Worm (Caenorhabditis elegans) whole organism, L3 larva: Measurements from ENCODE around the gene cyp-35A2.

Experiments used
- R02D3.7 ChIP-seq: fragments of 150-350 bp; optimal IDR thresholded peaks from 2 replicates; lab custom pipeline; 2014; ENCODE audit warnings: missing biosample characterization, missing genetic modification characterization
- ZK546.5 ChIP-seq: sonication (generic microtip); optimal IDR thresholded peaks from 2 replicates; lab custom pipeline; 2017; ENCODE audit warnings: missing biosample characterization, missing genetic modification characterization
- aly-2 ChIP-seq: fragments of 150-350 bp; optimal IDR thresholded peaks from 2 replicates; lab custom pipeline; 2014; ENCODE audit warnings: missing biosample characterization, missing genetic modification characterization
- ama-1 ChIP-seq: fragments of 150-350 bp; optimal IDR thresholded peaks from 2 replicates; lab custom pipeline; 2018
- ceh-16 ChIP-seq: sonication (generic microtip); optimal IDR thresholded peaks from 2 replicates; lab custom pipeline; 2017; ENCODE audit warnings: missing biosample characterization, missing genetic modification characterization
- ceh-82 ChIP-seq: fragments of 150-350 bp; optimal IDR thresholded peaks from 2 replicates; lab custom pipeline; 2014; ENCODE audit warnings: missing biosample characterization, missing genetic modification characterization
- ceh-9 ChIP-seq: sonication (generic microtip); optimal IDR thresholded peaks from 2 replicates; lab custom pipeline; 2018; ENCODE audit warnings: missing biosample characterization, missing genetic modification characterization
- daf-12 ChIP-seq: fragments of 150-350 bp; optimal IDR thresholded peaks from 2 replicates; lab custom pipeline; 2014; ENCODE audit warnings: missing biosample characterization, missing genetic modification reagents, missing genetic modification characterization
- egl-27 ChIP-seq: sonication (generic microtip); optimal IDR thresholded peaks from 4 replicates; lab custom pipeline; 2017; ENCODE audit warnings: missing biosample characterization, missing genetic modification reagents, missing genetic modification characterization
- egl-5 ChIP-seq: fragments of 150-350 bp; optimal IDR thresholded peaks from 2 replicates; lab custom pipeline; 2017; ENCODE audit warnings: missing biosample characterization, missing genetic modification reagents, missing genetic modification characterization, inconsistent platforms
- elt-1 ChIP-seq: fragments of 150-350 bp; optimal IDR thresholded peaks from 2 replicates; lab custom pipeline; 2014; ENCODE audit warnings: missing biosample characterization, missing genetic modification characterization
- elt-2 ChIP-seq: sonication (generic microtip); optimal IDR thresholded peaks from 2 replicates; lab custom pipeline; 2016; ENCODE audit warnings: missing genetic modification reagents, mild to moderate bottlenecking, missing genetic modification characterization, missing compliant biosample characterization
- elt-3 ChIP-seq, 3 experiments: fragments of 150-350 bp in 1 of 3; sonication (generic microtip) in 2 of 3; optimal IDR thresholded peaks; 2 replicates in 2 of 3; 4 replicates in 1 of 3; lab custom pipeline; 2014 to 2017; ENCODE audit warnings: missing biosample characterization in 3 of 3, missing genetic modification characterization in 3 of 3
- eor-1 ChIP-seq, 2 experiments: fragments of 150-350 bp; optimal IDR thresholded peaks; 2 replicates each; lab custom pipeline; 2014 to 2018; ENCODE audit warnings: missing biosample characterization in 2 of 2, missing genetic modification characterization in 2 of 2
- fkh-10 ChIP-seq: sonication (generic microtip); optimal IDR thresholded peaks from 2 replicates; lab custom pipeline; 2017; ENCODE audit warnings: missing biosample characterization, missing genetic modification reagents, missing genetic modification characterization
- fkh-2 ChIP-seq: fragments of 150-350 bp; optimal IDR thresholded peaks from 2 replicates; lab custom pipeline; 2014; ENCODE audit warnings: missing biosample characterization, missing genetic modification reagents, missing genetic modification characterization
- fos-1 ChIP-seq: fragments of 150-350 bp; optimal IDR thresholded peaks from 2 replicates; lab custom pipeline; 2014; ENCODE audit warnings: missing biosample characterization, missing genetic modification characterization
- hmg-11 ChIP-seq: sonication (generic microtip); optimal IDR thresholded peaks from 2 replicates; lab custom pipeline; 2016; ENCODE audit warnings: missing genetic modification characterization, missing compliant biosample characterization
- jun-1 ChIP-seq: fragments of 150-350 bp; optimal IDR thresholded peaks from 2 replicates; lab custom pipeline; 2014; ENCODE audit warnings: missing biosample characterization, missing genetic modification reagents, missing genetic modification characterization
- lin-15B ChIP-seq: fragments of 150-350 bp; optimal IDR thresholded peaks from 2 replicates; lab custom pipeline; 2014; ENCODE audit warnings: missing biosample characterization, missing genetic modification characterization
- lin-39 ChIP-seq: fragments of 150-350 bp; optimal IDR thresholded peaks from 2 replicates; lab custom pipeline; 2018; ENCODE audit warnings: missing biosample characterization, missing genetic modification reagents, missing genetic modification characterization
- lsy-12 ChIP-seq: sonication (generic microtip); optimal IDR thresholded peaks from 2 replicates; lab custom pipeline; 2016; ENCODE audit warnings: mild to moderate bottlenecking, missing genetic modification characterization, missing compliant biosample characterization
- mdl-1 ChIP-seq: fragments of 150-350 bp; optimal IDR thresholded peaks from 2 replicates; lab custom pipeline; 2014; ENCODE audit warnings: missing biosample characterization, missing genetic modification characterization
- mml-1 ChIP-seq: fragments of 150-350 bp; sonication (generic microtip); optimal IDR thresholded peaks from 3 replicates; lab custom pipeline; 2014; ENCODE audit warnings: missing biosample characterization, missing genetic modification characterization
- nfya-1 ChIP-seq: sonication (generic microtip); optimal IDR thresholded peaks from 2 replicates; lab custom pipeline; 2017; ENCODE audit warnings: missing genetic modification characterization, mild to moderate bottlenecking, missing compliant biosample characterization, antibody characterized with exemption, moderate library complexity; ENCODE audit not compliant: insufficient read depth
- nhr-12 ChIP-seq: fragments of 150-350 bp; optimal IDR thresholded peaks from 2 replicates; lab custom pipeline; 2014; ENCODE audit warnings: missing biosample characterization, missing genetic modification characterization
- nhr-23 ChIP-seq: fragments of 150-350 bp; optimal IDR thresholded peaks from 2 replicates; lab custom pipeline; 2014; ENCODE audit warnings: missing biosample characterization, missing genetic modification reagents, missing genetic modification characterization
- nhr-237 ChIP-seq: fragments of 150-350 bp; optimal IDR thresholded peaks from 2 replicates; lab custom pipeline; 2014; ENCODE audit warnings: missing biosample characterization, missing genetic modification characterization
- nhr-25 ChIP-seq: sonication (generic microtip); optimal IDR thresholded peaks from 2 replicates; lab custom pipeline; 2017; ENCODE audit warnings: missing biosample characterization, missing genetic modification characterization
- nhr-43 ChIP-seq: sonication (generic microtip); optimal IDR thresholded peaks from 2 replicates; lab custom pipeline; 2016; ENCODE audit warnings: mild to moderate bottlenecking, missing genetic modification characterization, missing compliant biosample characterization; ENCODE audit not compliant: poor library complexity, severe bottlenecking
- nhr-67 ChIP-seq: fragments of 150-350 bp; optimal IDR thresholded peaks from 2 replicates; lab custom pipeline; 2014; ENCODE audit warnings: missing biosample characterization, missing genetic modification characterization
- nhr-76 ChIP-seq: fragments of 150-350 bp; sonication (generic microtip); optimal IDR thresholded peaks from 5 replicates; lab custom pipeline; 2014; ENCODE audit warnings: missing biosample characterization, missing genetic modification characterization
- nhr-77 ChIP-seq: fragments of 150-350 bp; optimal IDR thresholded peaks from 2 replicates; lab custom pipeline; 2014; ENCODE audit warnings: missing biosample characterization, missing genetic modification characterization
- pha-4 ChIP-seq: fragments of 150-350 bp; optimal IDR thresholded peaks from 2 replicates; lab custom pipeline; 2014; ENCODE audit warnings: missing biosample characterization, missing genetic modification reagents, missing genetic modification characterization
- pqm-1 ChIP-seq: fragments of 150-350 bp; optimal IDR thresholded peaks from 2 replicates; lab custom pipeline; 2017; ENCODE audit warnings: missing biosample characterization, missing genetic modification characterization, inconsistent platforms
- sea-2 ChIP-seq: fragments of 150-350 bp; sonication (generic microtip); optimal IDR thresholded peaks from 4 replicates; lab custom pipeline; 2014; ENCODE audit warnings: missing biosample characterization, missing genetic modification reagents, missing genetic modification characterization
- skn-1 ChIP-seq: fragments of 150-350 bp; optimal IDR thresholded peaks from 2 replicates; lab custom pipeline; 2014; ENCODE audit warnings: missing biosample characterization, missing genetic modification characterization
- snpc-4 ChIP-seq: fragments of 150-350 bp; optimal IDR thresholded peaks from 2 replicates; lab custom pipeline; 2014; ENCODE audit warnings: missing biosample characterization, missing genetic modification characterization
- tbx-2 ChIP-seq: sonication (generic microtip); optimal IDR thresholded peaks from 2 replicates; lab custom pipeline; 2016; ENCODE audit warnings: mild to moderate bottlenecking, missing genetic modification characterization, missing compliant biosample characterization
- unc-39 ChIP-seq: sonication (generic microtip); optimal IDR thresholded peaks from 4 replicates; lab custom pipeline; 2017; ENCODE audit warnings: missing biosample characterization, missing genetic modification characterization
- ztf-11 ChIP-seq: fragments of 150-350 bp; optimal IDR thresholded peaks from 2 replicates; lab custom pipeline; 2014; ENCODE audit warnings: missing biosample characterization, missing genetic modification characterization
- ztf-4 ChIP-seq: fragments of 150-350 bp; optimal IDR thresholded peaks from 2 replicates; lab custom pipeline; 2014; ENCODE audit warnings: missing biosample characterization, missing genetic modification characterization

cyp-35A2 gene

ce11 chrV:7364059-7364458, at the start of gene cyp-35A2:
Gene cyp-35A2 (minus strand): TSS chrV:7364182.
- TF ChIP-seq hmg-11 (tag; lab: Kevin White, UChicago) (no peak), nhr-12 (no peak), lin-15B (tag; lab: Kevin White, UChicago) (no peak), lsy-12 (tag; lab: Kevin White, UChicago) (no peak), fos-1 (tag; lab: Kevin White, UChicago) (no peak), eor-1 (tag; optimal IDR thresholded peaks at IDR 0.05; lab: Kevin White, UChicago) (no peak), nhr-237 (no peak), nhr-23 (no peak), fkh-2 (no peak), pha-4 (tag; lab: Kevin White, UChicago) (no peak), unc-39 (tag; lab: Kevin White, UChicago) (no peak), pqm-1 (tag; lab: Kevin White, UChicago) (peak; percentile 79), snpc-4 (tag; lab: Kevin White, UChicago) (no peak), daf-12 (tag; lab: Kevin White, UChicago) (no peak), elt-3 (tag; optimal IDR thresholded peaks at IDR 0.05; lab: Kevin White, UChicago) (no peak), elt-2 (tag; lab: Kevin White, UChicago) (peak; percentile 86)
- TF ChIP-seq, all 47 proteins: peak for 2

- TF ChIP-seq ZK546.5 (tag; lab: Kevin White, UChicago) (no peak), skn-1 (tag; lab: Kevin White, UChicago) (peak; percentile 71), ztf-4 (tag; lab: Kevin White, UChicago) (no peak), fkh-10 (GFP tag; lab: Kevin White, UChicago) (no peak), ceh-82 (tag; lab: Kevin White, UChicago) (no peak), egl-5 (no peak), nhr-43 (tag; lab: Kevin White, UChicago) (peak; percentile 84), lin-39 (tag; lab: Kevin White, UChicago) (no peak), nhr-77 (no peak), mdl-1 (tag; lab: Kevin White, UChicago) (no peak), hmg-11 (tag; lab: Kevin White, UChicago) (no peak), sea-2 (GFP tag; lab: Kevin White, UChicago) (no peak), daf-12 (tag; lab: Kevin White, UChicago) (no peak), nhr-25 (peak; percentile 71), nhr-237 (no peak), pqm-1 (tag; lab: Kevin White, UChicago) (no peak), R02D3.7 (tag; lab: Kevin White, UChicago) (no peak), nhr-76 (tag; lab: Kevin White, UChicago) (no peak), ceh-9 (tag; lab: Kevin White, UChicago) (no peak), elt-1 (tag; lab: Kevin White, UChicago) (no peak), aly-2 (no peak), eor-1 (tag; optimal IDR thresholded peaks at IDR 0.05; lab: Kevin White, UChicago) (no peak), snpc-4 (tag; lab: Kevin White, UChicago) (no peak), ama-1 (lab: Kevin White, UChicago) (peak; percentile 84), nhr-23 (peak; percentile 71), elt-3 (tag; optimal IDR thresholded peaks at IDR 0.05; lab: Kevin White, UChicago) (peak in 1 of 3 experiments; percentile 23), pha-4 (tag; lab: Kevin White, UChicago) (no peak), tbx-2 (tag; lab: Kevin White, UChicago) (no peak), jun-1 (tag; lab: Kevin White, UChicago) (no peak), elt-2 (tag; lab: Kevin White, UChicago) (no peak), lsy-12 (tag; lab: Kevin White, UChicago) (no peak), nhr-67 (no peak)
- TF ChIP-seq, all 47 proteins: peak for 6
Observed at ce11 chrV:7413107-7413774, 49.3 kb upstream of the cyp-35A2 start, which contains the start of gene F18E3.11. Gene F18E3.11 (plus strand): TSS chrV:7413482.

ce11 chrV:7411695-7412094, 47.7 kb upstream of the cyp-35A2 start, which contains the start of gene str-41:
Gene str-41 (plus strand): TSS chrV:7411995.
- no peak for TF ChIP-seq lin-39 (tag; lab: Kevin White, UChicago)
- TF ChIP-seq mml-1 (tag; lab: Kevin White, UChicago): no peak
- TF ChIP-seq fkh-10 (GFP tag; lab: Kevin White, UChicago): no peak
- TF ChIP-seq nhr-237: no peak
- no peak for TF ChIP-seq elt-2 (tag; lab: Kevin White, UChicago)
- TF ChIP-seq ZK546.5 (tag; lab: Kevin White, UChicago): no peak
- no peak for TF ChIP-seq sea-2 (GFP tag; lab: Kevin White, UChicago)
- TF ChIP-seq ceh-9 (tag; lab: Kevin White, UChicago): no peak
- TF ChIP-seq mdl-1 (tag; lab: Kevin White, UChicago): no peak
- TF ChIP-seq egl-27 (tag; lab: Kevin White, UChicago): no peak
- no peak for TF ChIP-seq ceh-16 (tag; lab: Kevin White, UChicago)
- no peak for TF ChIP-seq snpc-4 (tag; lab: Kevin White, UChicago)
- TF ChIP-seq nfya-1: no peak
- TF ChIP-seq jun-1 (tag; lab: Kevin White, UChicago): no peak
- TF ChIP-seq daf-12 (tag; lab: Kevin White, UChicago): no peak
- TF ChIP-seq hmg-11 (tag; lab: Kevin White, UChicago): no peak
- TF ChIP-seq ztf-11 (tag; lab: Kevin White, UChicago): no peak
- TF ChIP-seq nhr-77: no peak
- no peak for TF ChIP-seq nhr-12
- TF ChIP-seq egl-5: no peak
